Worm (Caenorhabditis elegans) whole organism, dauer: ENCODE results near the gene F54D12.2.

Experiments
- unc-62 ChIP-seq: sonication (generic microtip); optimal IDR thresholded peaks from 2 replicates; lab custom pipeline; 2017; ENCODE audit warnings: missing biosample characterization, missing genetic modification reagents, missing genetic modification characterization

The F54D12.2 gene

DNA sequence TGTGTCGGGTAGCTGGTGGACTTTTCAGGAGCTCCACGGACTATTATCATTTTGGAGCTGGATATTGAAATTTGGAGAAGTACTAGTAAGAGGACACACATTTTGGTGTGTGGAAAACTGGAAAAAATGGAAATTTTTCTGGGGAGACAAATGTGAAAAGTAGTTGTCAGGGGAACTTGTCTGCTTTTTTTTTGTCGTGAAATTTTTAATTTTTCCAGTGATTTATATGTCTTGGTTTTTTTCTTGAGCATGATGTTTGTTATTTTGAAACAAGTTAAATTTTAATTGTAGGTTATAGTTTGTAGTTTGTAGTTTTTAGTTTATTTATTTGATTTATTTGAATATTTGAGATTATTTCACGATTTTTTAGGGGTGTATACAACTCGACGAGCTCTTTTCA is 13.2 kb upstream of the F54D12.2 start, which contains the start of gene F54D12.7:
F54D12.7 (minus strand) TSS at position 101 of the 400 bp plus-strand sequence.
- no peak for TF ChIP-seq unc-62

DNA sequence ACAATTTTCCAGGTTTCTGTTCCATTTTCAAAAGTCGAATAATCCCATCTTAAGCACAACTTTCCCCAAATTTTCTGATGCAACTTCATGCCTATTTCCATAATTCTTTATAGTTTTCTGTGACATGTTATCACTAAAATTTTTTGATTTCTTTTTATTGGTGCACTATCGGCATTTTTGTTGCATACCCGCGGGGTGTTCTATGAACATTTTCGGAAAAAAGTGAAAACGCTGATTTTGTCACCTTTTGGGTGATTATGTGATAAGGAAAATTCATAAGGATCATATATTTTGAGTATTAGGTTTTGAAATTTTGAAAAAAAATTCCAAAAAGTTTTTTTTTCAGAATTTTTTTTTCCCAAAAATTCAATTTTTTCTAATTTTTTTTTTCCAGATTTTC is 12.0 kb upstream of the F54D12.2 start, which contains the start of gene aat-7:
aat-7 (plus strand) TSS at position 393 of the 400 bp plus-strand sequence.
- TF ChIP-seq unc-62, result no peak

DNA sequence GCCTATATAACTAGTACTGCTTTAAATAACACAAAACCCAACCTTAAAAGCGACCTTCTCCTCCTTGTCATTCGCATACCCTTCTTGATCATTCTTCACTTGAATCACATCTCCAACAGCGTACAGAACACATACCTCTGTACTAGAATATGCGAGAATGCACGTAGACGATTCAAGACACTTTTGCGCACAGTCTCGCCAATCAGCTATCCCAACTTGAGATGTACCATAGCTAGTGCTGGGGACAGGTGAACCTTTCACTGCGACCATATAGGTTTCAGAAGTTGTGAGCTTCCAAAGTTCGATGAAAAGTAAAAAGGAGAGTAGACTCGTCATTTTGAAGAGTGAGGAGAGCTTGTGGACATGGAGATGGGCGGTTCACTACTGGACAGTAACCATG is 793 bp upstream of the F54D12.2 start, which contains the start of gene F54D12.8:
F54D12.8 (minus strand) TSS at position 336 of the 400 bp plus-strand sequence.
- TF ChIP-seq unc-62, result no peak

DNA sequence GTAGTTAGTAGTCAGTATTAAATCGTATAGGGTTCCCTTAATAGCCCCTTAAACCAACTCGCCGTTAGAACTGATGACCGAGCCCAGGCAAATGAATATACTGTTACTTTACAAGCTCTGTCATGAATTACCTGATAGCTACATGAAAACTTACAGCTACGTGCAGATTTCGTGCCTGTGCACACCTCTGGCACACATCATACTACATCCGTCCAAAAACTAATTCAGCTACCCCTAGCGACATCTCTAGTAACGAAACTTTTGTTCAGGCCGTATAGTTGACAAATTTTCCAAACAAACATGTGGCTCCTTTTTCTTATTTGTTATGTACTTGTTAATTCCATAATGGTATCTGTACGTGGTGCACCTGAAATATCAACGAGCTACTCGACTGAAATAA is 1.6 kb downstream of the F54D12.2 start, which contains the start of gene F54D12.1:
F54D12.1 (plus strand) TSS at position 301 of the 400 bp plus-strand sequence.
- no peak for TF ChIP-seq unc-62

DNA sequence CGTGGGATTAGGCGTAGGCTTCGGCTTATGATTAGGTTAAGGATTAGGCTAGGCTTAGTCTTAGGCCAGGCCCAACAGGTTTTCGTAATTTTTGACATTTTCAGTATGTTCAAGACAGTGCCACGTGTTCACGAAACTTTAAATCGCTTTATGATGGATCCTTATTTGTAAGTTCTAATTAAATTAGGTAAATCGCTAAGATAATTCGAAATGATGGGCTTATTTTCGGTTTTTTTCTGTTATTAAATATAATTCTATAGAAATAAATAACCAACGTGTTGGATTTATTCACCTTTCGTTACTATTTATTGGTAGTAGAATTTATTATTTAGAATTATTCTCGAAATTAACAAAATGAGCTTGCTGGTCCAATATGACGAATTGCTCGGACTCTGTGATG is 3.0 kb downstream of the F54D12.2 start, which contains the start of gene Y51H7C.8:
Y51H7C.8 (plus strand) TSS at position 301 of the 400 bp plus-strand sequence.
- no peak for TF ChIP-seq unc-62

DNA sequence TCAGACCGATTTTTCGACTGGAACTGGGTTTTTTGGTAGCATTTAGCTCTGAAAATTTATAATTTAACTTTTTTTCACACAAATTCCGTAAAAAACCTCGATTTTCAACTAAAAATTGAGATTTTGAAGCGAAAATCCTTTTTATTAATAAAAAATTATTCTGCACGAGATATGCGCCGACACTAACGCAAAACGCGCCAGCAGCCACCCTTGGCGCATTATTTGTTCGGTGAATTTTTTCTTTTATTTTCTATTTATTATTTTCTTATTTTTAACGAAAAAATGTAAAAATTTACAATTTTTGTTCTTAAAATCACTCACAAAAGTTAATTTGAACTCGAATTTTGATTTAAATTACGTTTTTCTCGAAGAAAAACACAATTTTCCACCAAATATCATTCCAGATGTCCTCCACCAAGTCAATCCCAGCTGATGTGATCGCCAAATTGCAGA is 3.7 kb downstream of the F54D12.2 start, which contains the start of gene Y51H7C.7:
Y51H7C.7 (plus strand) TSS at position 403 of the 453 bp plus-strand sequence.
- TF ChIP-seq unc-62, result no peak

DNA sequence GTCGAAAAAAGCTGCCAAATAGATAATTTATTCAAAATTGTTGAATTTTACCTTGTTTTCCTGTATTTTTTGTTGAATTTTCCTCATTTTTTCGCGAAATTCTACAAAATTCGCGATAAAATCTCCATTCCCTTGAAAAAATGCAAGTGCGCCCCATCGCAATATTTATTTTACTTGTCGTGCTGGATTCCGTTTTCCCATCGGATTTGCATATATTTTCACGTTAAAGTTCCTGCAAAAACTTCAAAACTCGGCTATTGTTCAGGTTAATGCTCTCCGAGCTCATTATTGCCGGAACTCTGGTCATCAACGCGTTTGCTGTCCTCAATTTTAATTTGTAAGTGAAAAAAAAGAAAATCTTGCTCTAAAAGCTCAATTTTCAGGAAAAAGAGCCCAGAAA is 4.6 kb downstream of the F54D12.2 start, which contains the start of the genes Y51H7C.41 and cogc-4:
Y51H7C.41 (plus strand) TSS at position 266 of the 400 bp plus-strand sequence.
cogc-4 (plus strand) TSS at position 386 of the 400 bp plus-strand sequence.
- TF ChIP-seq unc-62, result no peak

DNA sequence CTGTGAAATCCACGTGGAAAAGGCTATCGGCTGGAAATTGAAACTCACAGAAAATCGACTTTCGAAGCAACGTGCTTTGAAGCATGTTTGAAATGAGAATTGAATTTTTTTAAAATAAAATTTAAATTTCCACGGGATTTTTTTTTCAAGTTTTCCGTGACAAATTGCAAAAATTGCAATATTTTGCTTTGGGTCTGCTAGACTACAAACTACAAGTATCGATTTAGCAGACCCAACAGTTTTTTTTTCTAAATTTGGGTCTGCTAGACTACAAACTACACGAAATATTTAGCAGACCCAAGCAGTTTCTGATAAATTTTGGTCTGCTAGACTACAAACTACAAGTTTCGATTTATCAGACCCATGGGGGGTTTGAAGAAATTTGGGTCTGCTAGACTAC is 12.9 kb downstream of the F54D12.2 start, which contains the start of gene Y51H7C.9:
Y51H7C.9 (minus strand) TSS at position 101 of the 400 bp plus-strand sequence.
- no peak for TF ChIP-seq unc-62

DNA sequence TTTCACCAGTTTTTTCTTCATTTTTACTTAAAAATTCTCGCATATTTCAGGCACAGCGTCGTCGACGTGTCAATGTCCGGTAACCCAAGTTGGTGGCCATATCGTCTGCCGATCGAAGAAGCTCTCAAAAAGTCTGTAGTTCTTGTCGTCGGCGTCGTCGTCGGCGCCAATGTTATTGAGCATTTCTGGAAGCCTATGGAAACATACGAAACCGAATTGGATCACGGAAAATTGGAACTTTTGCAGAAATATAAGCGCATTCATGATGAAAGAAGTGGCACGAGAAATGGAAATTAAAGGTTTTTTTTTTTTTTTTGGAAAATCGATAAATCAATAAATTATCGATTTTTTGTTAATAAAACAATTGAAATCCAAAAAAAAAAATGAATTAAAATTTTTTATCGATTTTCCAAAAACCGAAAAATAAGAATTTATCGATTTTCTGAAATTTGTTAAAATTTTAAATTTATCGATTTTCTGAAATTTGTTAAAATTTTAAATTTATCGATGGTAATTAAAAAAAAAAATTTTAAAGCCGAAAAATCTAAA is 13.9 kb downstream of the F54D12.2 start, which contains the start of gene alkb-1:
alkb-1 (plus strand) TSS at position 51 of the 549 bp plus-strand sequence.
- TF ChIP-seq unc-62, result no peak

DNA sequence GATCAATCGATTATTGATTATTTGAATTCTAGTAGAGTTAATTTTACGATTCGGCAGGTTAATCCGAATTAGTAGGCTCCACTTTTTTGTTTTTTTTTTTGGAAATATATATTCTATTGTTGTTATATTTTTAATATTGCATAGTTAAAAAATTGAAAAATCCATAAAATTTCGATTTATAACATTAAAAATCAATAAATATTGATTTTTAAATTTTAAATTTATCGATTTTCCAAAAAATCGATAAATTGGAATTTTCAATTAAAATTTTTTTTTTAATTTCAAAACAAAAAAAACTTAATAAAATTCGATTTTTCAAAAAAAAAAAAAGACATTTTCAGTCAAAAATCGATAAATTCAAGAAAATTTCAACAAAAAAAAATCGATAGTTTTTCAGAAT is 21.5 kb downstream of the F54D12.2 start:
- no peak for TF ChIP-seq unc-62

DNA sequence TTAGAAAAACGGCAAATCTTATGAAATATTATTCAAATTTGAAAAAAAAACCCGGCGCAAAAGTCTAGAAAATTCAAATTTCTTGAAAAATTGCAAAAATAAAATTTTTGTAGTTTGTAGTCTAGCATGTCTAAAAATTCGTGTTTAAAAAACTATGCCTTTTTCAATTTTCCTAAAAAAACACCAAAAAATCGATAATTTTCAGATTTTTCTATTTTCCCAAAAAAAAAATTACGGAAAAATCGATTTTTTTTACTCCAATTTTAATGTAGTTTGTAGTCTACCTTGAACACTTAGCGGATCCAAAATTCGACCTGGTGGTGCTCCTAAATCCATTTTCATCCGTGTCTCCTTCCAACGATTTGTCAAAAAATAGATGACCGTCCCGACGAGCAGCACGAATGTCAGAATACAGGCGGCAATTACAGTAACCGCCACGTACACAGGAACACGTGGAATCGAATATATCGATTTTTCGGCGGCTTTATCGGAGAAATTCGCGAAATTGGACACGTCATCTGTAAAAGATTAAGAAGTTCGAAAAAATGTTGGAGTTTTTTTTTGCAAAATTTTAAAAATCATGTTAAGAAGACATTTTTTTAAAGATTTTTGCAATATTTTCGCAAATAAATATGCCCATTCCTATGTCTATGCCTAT is 22.4 kb downstream of the F54D12.2 start:
- no peak for TF ChIP-seq unc-62

DNA sequence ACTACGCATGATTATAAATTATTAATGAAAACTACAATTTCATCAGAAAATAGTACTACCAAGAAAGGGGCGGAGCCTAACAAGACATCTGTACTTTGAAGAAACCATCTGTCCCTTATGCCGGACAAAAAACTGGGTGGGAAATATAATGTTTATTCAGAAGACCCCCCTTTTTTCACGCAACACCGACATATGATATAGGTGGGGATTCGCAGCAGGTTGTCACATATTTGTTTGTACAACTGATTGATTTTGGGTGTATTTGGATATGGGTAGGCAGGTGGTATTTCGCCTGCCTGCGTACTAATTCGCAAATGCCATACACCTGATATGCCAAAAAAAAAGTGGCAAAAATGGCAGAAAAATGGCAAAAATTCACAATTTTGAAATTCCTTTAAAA is 25.2 kb downstream of the F54D12.2 start, which contains the start of gene Y51H7C.10:
Y51H7C.10 (minus strand) TSS at position 101 of the 400 bp plus-strand sequence.
- TF ChIP-seq unc-62, result no peak

DNA sequence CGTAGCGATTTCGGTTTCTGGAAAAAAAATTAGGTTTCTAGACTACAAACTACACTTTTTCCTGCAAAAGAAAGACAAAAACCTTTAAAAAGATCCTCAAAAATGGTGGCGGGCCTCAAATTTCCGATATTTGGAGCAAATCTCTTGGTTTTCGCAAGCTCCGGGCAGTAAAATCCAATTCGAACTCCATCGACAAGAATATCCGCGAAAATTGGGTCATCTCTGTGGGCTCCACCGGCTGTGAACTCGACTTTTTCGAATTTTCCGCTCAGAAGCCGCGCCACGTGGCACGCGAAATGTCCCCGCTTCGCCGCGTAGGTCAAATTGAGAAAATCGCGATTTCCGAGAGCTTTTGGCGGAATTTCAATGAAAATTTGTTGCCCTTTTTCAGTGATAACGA is 38.2 kb downstream of the F54D12.2 start:
- TF ChIP-seq unc-62, result no peak

DNA sequence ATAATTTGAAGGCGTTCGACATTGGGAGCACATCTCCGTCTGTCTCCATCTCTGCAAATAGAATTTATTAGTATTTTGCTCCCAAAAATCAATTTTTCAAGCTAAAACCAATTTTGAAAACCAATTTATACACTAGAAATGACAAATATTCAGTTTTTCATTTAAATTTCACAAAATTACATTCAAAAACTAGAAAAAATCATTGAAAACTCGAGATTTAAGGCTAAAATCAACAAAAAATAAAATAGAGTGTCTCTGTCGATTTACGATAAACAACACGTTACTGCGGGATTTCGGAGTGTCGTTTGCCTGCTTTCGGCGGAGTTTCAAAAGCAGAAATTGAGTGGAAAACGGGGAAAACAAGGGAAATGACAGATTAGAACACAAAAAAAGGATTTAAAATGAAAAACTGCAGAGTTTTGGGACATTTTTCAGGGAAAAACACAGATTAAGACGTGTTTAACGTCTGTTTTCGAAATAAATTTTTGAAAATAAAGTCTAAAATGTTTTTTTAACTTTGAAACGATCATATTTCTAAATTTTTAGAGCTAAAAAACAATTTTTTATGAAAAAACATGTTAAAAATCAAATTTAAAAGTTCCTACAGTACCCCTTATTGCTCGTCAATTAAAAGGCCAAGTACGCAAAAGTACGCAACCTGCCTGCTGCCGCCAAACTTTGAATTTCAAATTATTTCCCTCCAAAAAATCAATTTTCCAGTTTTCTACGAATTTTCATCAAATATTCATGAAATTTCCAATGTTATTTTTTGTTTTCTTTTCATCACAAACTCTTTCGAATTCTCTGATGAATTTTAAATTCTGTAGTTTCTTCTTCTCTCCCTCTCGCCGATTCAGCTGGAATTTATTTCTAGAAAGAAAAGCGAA is 39.2 kb downstream of the F54D12.2 start, which contains the start of gene nol-6:
nol-6 (minus strand) TSS at position 51 of the 887 bp plus-strand sequence.
- no peak for TF ChIP-seq unc-62

DNA sequence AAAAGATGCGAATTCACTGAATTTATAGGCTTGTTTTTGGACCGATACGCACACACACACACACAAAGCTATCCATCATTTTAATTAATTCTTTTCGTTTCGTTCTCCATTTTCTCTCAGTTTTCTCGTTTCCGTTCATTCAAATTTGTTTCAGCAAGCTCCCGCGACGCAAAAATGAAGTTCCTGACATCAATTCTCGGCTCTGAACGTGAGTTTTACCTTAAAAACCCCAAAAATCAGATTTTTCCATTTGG is 39.8 kb downstream of the F54D12.2 start, which contains the start of gene Y51H7C.3:
Y51H7C.3 (plus strand) TSS at position 155 of the 254 bp plus-strand sequence.
- TF ChIP-seq unc-62, result no peak

DNA sequence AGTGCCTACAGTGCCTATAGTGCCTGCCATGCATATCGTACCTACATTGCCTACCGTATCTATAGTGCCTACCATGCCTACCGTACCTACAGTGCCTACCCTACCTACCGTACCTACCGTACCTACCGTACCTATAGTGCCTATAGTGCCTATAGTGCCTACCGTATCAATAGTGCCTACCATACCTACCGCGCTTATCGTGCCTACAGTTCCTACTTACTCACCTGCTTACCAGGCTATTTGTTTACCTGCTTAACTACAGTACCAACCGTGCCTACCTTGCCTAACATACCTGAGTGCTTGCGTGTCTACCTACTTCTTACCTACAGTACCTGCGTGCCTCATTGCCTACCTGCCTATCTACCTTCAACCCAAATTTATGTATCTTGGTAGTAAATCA is 43.0 kb downstream of the F54D12.2 start:
- no peak for TF ChIP-seq unc-62
